Worm (Caenorhabditis elegans): ENCODE results near the gene dhcr-7.

- TF ChIP-seq nhr-77 (tag; optimal IDR thresholded peaks at IDR 0.05) = no peak
- TF ChIP-seq mdl-1 (tag; optimal IDR thresholded peaks at IDR 0.05) = no peak
- no peak for TF ChIP-seq nhr-23 (tag; optimal IDR thresholded peaks at IDR 0.05)
- TF ChIP-seq elt-3 (tag; optimal IDR thresholded peaks at IDR 0.05) = no peak
- no peak for TF ChIP-seq nhr-237 (tag; optimal IDR thresholded peaks at IDR 0.05)
- no peak for TF ChIP-seq ama-1 (optimal IDR thresholded peaks at IDR 0.05)
- TF ChIP-seq ZK546.5 (tag; optimal IDR thresholded peaks at IDR 0.05) = no peak
- no peak for TF ChIP-seq mab-5 (tag; optimal IDR thresholded peaks at IDR 0.05)
- no peak for TF ChIP-seq nhr-25 (tag; optimal IDR thresholded peaks at IDR 0.05)
- no peak for TF ChIP-seq ceh-16 (tag; optimal IDR thresholded peaks at IDR 0.05)
- no peak for TF ChIP-seq ztf-11 (tag; optimal IDR thresholded peaks at IDR 0.05)
- TF ChIP-seq zag-1 (tag; optimal IDR thresholded peaks at IDR 0.05) = no peak
- no peak for TF ChIP-seq lin-13 (GFP tag; optimal IDR thresholded peaks at IDR 0.05)
Observed at ce11 chrV:20476514-20476913, 8.7 kb downstream of the dhcr-7 start.
